Fruit fly (Drosophila melanogaster) whole organism, embryonic: ENCODE measurements around the gene Cdc16.

ENCODE experiments used
- Aef1 ChIP-seq: fragments of 200-800 bp; sonication (Bioruptor generic); IDR thresholded peaks from 3 replicates; pipeline ENCODE4 v1.3.6; 2022; ENCODE audit warnings: missing biosample characterization, missing genetic modification characterization
- Atf3 ChIP-seq: fragments of 200-800 bp; sonication (Bioruptor generic); optimal IDR thresholded peaks from 3 replicates; lab custom pipeline; 2016; ENCODE audit warnings: missing biosample characterization, missing genetic modification characterization
- Atf6 ChIP-seq: fragments of 200-800 bp; sonication (Bioruptor generic); IDR thresholded peaks from 2 replicates; pipeline ENCODE4 v1.3.6; 2022; ENCODE audit warnings: missing biosample characterization, missing genetic modification characterization
- Bdp1 ChIP-seq: fragments of 200-800 bp; sonication (Bioruptor generic); optimal IDR thresholded peaks from 3 replicates; lab custom pipeline; 2016; ENCODE audit warnings: missing biosample characterization, missing genetic modification characterization
- CG11093 ChIP-seq: fragments of 200-800 bp; sonication (Bioruptor generic); IDR thresholded peaks from 3 replicates; pipeline ENCODE4 v1.3.6; 2022; ENCODE audit warnings: missing biosample characterization, missing genetic modification characterization
- CG12299 ChIP-seq: fragments of 200-800 bp; sonication (Bioruptor generic); optimal IDR thresholded peaks from 2 replicates; lab custom pipeline; 2018; ENCODE audit warnings: missing biosample characterization, mild to moderate bottlenecking, missing genetic modification characterization
- CG13424 ChIP-seq: fragments of 200-800 bp; sonication (Bioruptor generic); optimal IDR thresholded peaks from 2 replicates; lab custom pipeline; 2019; ENCODE audit warnings: missing biosample characterization, mild to moderate bottlenecking, missing genetic modification characterization, moderate library complexity
- CG14050 ChIP-seq: fragments of 200-800 bp; sonication (Bioruptor generic); IDR thresholded peaks from 3 replicates; pipeline ENCODE4 v1.3.6; 2022; ENCODE audit warnings: missing biosample characterization, missing genetic modification characterization
- CG17568 ChIP-seq: fragments of 200-800 bp; sonication (Bioruptor generic); optimal IDR thresholded peaks from 2 replicates; lab custom pipeline; 2018; ENCODE audit warnings: missing biosample characterization, mild to moderate bottlenecking, missing genetic modification characterization, moderate library complexity
- CG2129 ChIP-seq: fragments of 200-800 bp; sonication (Bioruptor generic); IDR thresholded peaks from 2 replicates; pipeline ENCODE4 v1.3.6; 2022; ENCODE audit warnings: missing biosample characterization, missing genetic modification characterization; ENCODE audit not compliant: partially characterized antibody
- CG2202 ChIP-seq: fragments of 200-800 bp; sonication (Bioruptor generic); optimal IDR thresholded peaks from 2 replicates; lab custom pipeline; 2018; ENCODE audit warnings: missing biosample characterization, mild to moderate bottlenecking, missing genetic modification characterization
- CG30020 ChIP-seq: fragments of 200-800 bp; optimal IDR thresholded peaks from 2 replicates; lab custom pipeline; 2019; ENCODE audit warnings: missing biosample characterization, mild to moderate bottlenecking, missing genetic modification characterization, moderate library complexity
- CG32532 ChIP-seq: fragments of 200-800 bp; sonication (Bioruptor generic); IDR thresholded peaks from 2 replicates; pipeline ENCODE4 v1.3.6; 2022; ENCODE audit warnings: missing biosample characterization, missing genetic modification characterization
- CG3726 ChIP-seq: fragments of 200-800 bp; sonication (Bioruptor generic); IDR thresholded peaks from 3 replicates; pipeline ENCODE4, ENCODE4 v1.3.6; 2022; ENCODE audit warnings: missing biosample characterization, missing genetic modification characterization
- CG4404 ChIP-seq: fragments of 200-800 bp; sonication (Bioruptor generic); IDR thresholded peaks from 2 replicates; pipeline ENCODE4 v1.3.6; 2022; ENCODE audit warnings: missing biosample characterization, missing genetic modification characterization
- CG4730 ChIP-seq: fragments of 200-800 bp; sonication (Bioruptor generic); IDR thresholded peaks from 2 replicates; pipeline ENCODE4 v1.3.6; 2022; ENCODE audit warnings: missing biosample characterization, missing genetic modification characterization
- CG4820 ChIP-seq: fragments of 200-800 bp; sonication (Bioruptor generic); optimal IDR thresholded peaks from 3 replicates; lab custom pipeline; 2016; ENCODE audit warnings: missing biosample characterization, missing genetic modification characterization
- CG6175 ChIP-seq: fragments of 200-800 bp; sonication (Bioruptor generic); IDR thresholded peaks from 3 replicates; pipeline ENCODE4 v1.3.6; 2022; ENCODE audit warnings: missing biosample characterization, missing genetic modification characterization
- CG6254 ChIP-seq: fragments of 200-800 bp; sonication (Bioruptor generic); optimal IDR thresholded peaks from 3 replicates; lab custom pipeline; 2017; ENCODE audit warnings: mild to moderate bottlenecking, missing biosample characterization, missing genetic modification reagents, missing genetic modification characterization
- CG7839 ChIP-seq: fragments of 200-800 bp; sonication (Bioruptor generic); optimal IDR thresholded peaks from 3 replicates; lab custom pipeline; 2018; ENCODE audit warnings: missing biosample characterization, mild to moderate bottlenecking, missing genetic modification characterization, moderate library complexity
- CG8089 ChIP-seq: fragments of 200-800 bp; sonication (Bioruptor generic); optimal IDR thresholded peaks from 3 replicates; lab custom pipeline; 2016; ENCODE audit warnings: missing biosample characterization, missing genetic modification characterization
- CG9817 ChIP-seq: fragments of 200-800 bp; sonication (Bioruptor generic); optimal IDR thresholded peaks from 2 replicates; lab custom pipeline; 2018; ENCODE audit warnings: missing biosample characterization, mild to moderate bottlenecking, missing genetic modification characterization, moderate library complexity
- Ets97D ChIP-seq: fragments of 200-800 bp; sonication (Bioruptor generic); optimal IDR thresholded peaks from 3 replicates; lab custom pipeline; 2016; ENCODE audit warnings: missing biosample characterization, missing genetic modification characterization
- Hr78 ChIP-seq, 2 experiments: fragments of 200-800 bp in 1 of 2; fragments of >200 bp in 1 of 2; sonication (Bioruptor generic) in 1 of 2; optimal IDR thresholded peaks; 2 replicates each; lab custom pipeline; 2017 to 2019; ENCODE audit warnings: missing biosample characterization in 2 of 2, missing genetic modification characterization in 2 of 2, mild to moderate bottlenecking in 1 of 2, moderate library complexity in 1 of 2
- Max ChIP-seq: fragments of 200-800 bp; sonication (Bioruptor generic); optimal IDR thresholded peaks from 2 replicates; lab custom pipeline; 2016; ENCODE audit warnings: missing biosample characterization, mild to moderate bottlenecking, missing genetic modification characterization
- Med ChIP-seq: fragments of 200-800 bp; sonication (Bioruptor generic); peaks from one replicate; lab custom pipeline; 2016; ENCODE audit warnings: missing biosample characterization, missing genetic modification characterization, mild to moderate bottlenecking, inconsistent platforms, moderate library complexity
- Oli ChIP-seq: fragments of 200-800 bp; sonication (Bioruptor generic); optimal IDR thresholded peaks from 2 replicates; lab custom pipeline; 2018; ENCODE audit warnings: missing biosample characterization, mild to moderate bottlenecking, missing genetic modification characterization, moderate library complexity
- Opbp ChIP-seq: fragments of 200-800 bp; sonication (Bioruptor generic); IDR thresholded peaks from 3 replicates; pipeline ENCODE4 v1.3.6; 2022; ENCODE audit warnings: missing biosample characterization, missing genetic modification characterization; ENCODE audit not compliant: partially characterized antibody
- Pdp1 ChIP-seq, 2 experiments: fragments of 200-800 bp; sonication (Bioruptor generic); optimal IDR thresholded peaks; 3 replicates each; lab custom pipeline; 2016; ENCODE audit warnings: missing biosample characterization in 2 of 2, missing genetic modification characterization in 2 of 2, mild to moderate bottlenecking in 1 of 2, moderate library complexity in 1 of 2
- Ptx1 ChIP-seq: fragments of 200-800 bp; sonication (Bioruptor generic); IDR thresholded peaks from 2 replicates; pipeline ENCODE4 v1.3.6; 2022; ENCODE audit warnings: missing biosample characterization, missing genetic modification characterization
- Rx ChIP-seq: fragments of 200-800 bp; sonication (Bioruptor generic); IDR thresholded peaks from 2 replicates; pipeline ENCODE4 v1.3.6; 2022; ENCODE audit warnings: missing biosample characterization, missing genetic modification characterization
- Scr ChIP-seq: fragments of 200-800 bp; sonication (Bioruptor generic); IDR thresholded peaks from 2 replicates; pipeline ENCODE4 v1.3.6; 2022; ENCODE audit warnings: missing biosample characterization, missing genetic modification characterization; ENCODE audit not compliant: partially characterized antibody
- Side ChIP-seq: fragments of 200-800 bp; sonication (Bioruptor generic); optimal IDR thresholded peaks from 2 replicates; lab custom pipeline; 2016; ENCODE audit warnings: missing biosample characterization, missing genetic modification characterization
- Spps ChIP-seq: fragments of 200-800 bp; sonication (Bioruptor generic); optimal IDR thresholded peaks from 2 replicates; lab custom pipeline; 2018; ENCODE audit warnings: missing biosample characterization, mild to moderate bottlenecking, missing genetic modification characterization
- Sry-δ ChIP-seq: fragments of 200-800 bp; sonication (Bioruptor generic); optimal IDR thresholded peaks from 2 replicates; lab custom pipeline; 2016; ENCODE audit warnings: missing biosample characterization, missing genetic modification characterization
- Tbp ChIP-seq: fragments of >200 bp; optimal IDR thresholded peaks from 2 replicates; lab custom pipeline; 2018; ENCODE audit warnings: missing biosample characterization, missing genetic modification characterization
- Xbp1 ChIP-seq: fragments of 200-800 bp; sonication (Bioruptor generic); optimal IDR thresholded peaks from 3 replicates; lab custom pipeline; 2016; ENCODE audit warnings: missing biosample characterization, mild to moderate bottlenecking, missing genetic modification characterization
- ap ChIP-seq: fragments of 200-800 bp; sonication (Bioruptor generic); IDR thresholded peaks from 2 replicates; pipeline ENCODE4 v1.3.6; 2022; ENCODE audit warnings: missing biosample characterization, missing genetic modification characterization
- corto ChIP-seq: fragments of 200-800 bp; sonication (Bioruptor generic); optimal IDR thresholded peaks from 2 replicates; lab custom pipeline; 2016; ENCODE audit warnings: missing biosample characterization, mild to moderate bottlenecking, missing genetic modification characterization, moderate library complexity
- emc ChIP-seq: fragments of 200-800 bp; sonication (Bioruptor generic); optimal IDR thresholded peaks from 2 replicates; lab custom pipeline; 2016; ENCODE audit warnings: missing biosample characterization, missing genetic modification characterization
- ems ChIP-seq: fragments of 200-800 bp; sonication (Bioruptor generic); optimal IDR thresholded peaks from 3 replicates; lab custom pipeline; 2016; ENCODE audit warnings: missing biosample characterization, missing genetic modification characterization
- gsb-n ChIP-seq: fragments of 200-800 bp; sonication (Bioruptor generic); optimal IDR thresholded peaks from 3 replicates; lab custom pipeline; 2018; ENCODE audit warnings: missing biosample characterization, mild to moderate bottlenecking, missing genetic modification characterization
- h ChIP-seq: fragments of >200 bp; optimal IDR thresholded peaks from 2 replicates; lab custom pipeline; 2017
- kah ChIP-seq: fragments of 200-800 bp; sonication (Bioruptor generic); optimal IDR thresholded peaks from 2 replicates; lab custom pipeline; 2018; ENCODE audit warnings: missing biosample characterization, mild to moderate bottlenecking, missing genetic modification characterization
- lbe ChIP-seq: fragments of 200-800 bp; sonication (Bioruptor generic); optimal IDR thresholded peaks from 2 replicates; lab custom pipeline; 2016; ENCODE audit warnings: missing biosample characterization, mild to moderate bottlenecking, missing genetic modification characterization
- lilli ChIP-seq: fragments of 200-800 bp; sonication (Bioruptor generic); optimal IDR thresholded peaks from 3 replicates; lab custom pipeline; 2016; ENCODE audit warnings: missing biosample characterization, missing genetic modification characterization
- pho ChIP-seq: fragments of 200-800 bp; sonication (Bioruptor generic); optimal IDR thresholded peaks from 2 replicates; lab custom pipeline; 2016; ENCODE audit warnings: missing biosample characterization, missing genetic modification characterization
- sob ChIP-seq: fragments of 200-800 bp; sonication (Bioruptor generic); IDR thresholded peaks from 2 replicates; pipeline ENCODE4 v1.3.6; 2022; ENCODE audit warnings: missing biosample characterization, missing genetic modification characterization
- ssp ChIP-seq: fragments of 200-800 bp; sonication (Bioruptor generic); IDR thresholded peaks from 2 replicates; pipeline ENCODE4 v1.3.6; 2022; ENCODE audit warnings: missing biosample characterization, missing genetic modification characterization
- vvl ChIP-seq: fragments of 200-800 bp; sonication (Bioruptor generic); IDR thresholded peaks from 2 replicates; pipeline ENCODE4 v1.3.6; 2022; ENCODE audit warnings: missing biosample characterization, missing genetic modification characterization

Gene Cdc16

dm6 chr3R:23239934-23240632 is 40.9 kb upstream of the Cdc16 start (continued):
- TF ChIP-seq sob (peak; percentile 66), CG8089 (no peak), Ptx1 (peak; percentile 78), CG12299 (peak; percentile 25), CG14050 (GFP tag; lab: Robert Waterston, UW) (peak; percentile 48), lbe (GFP tag; lab: Kevin White, UChicago) (no peak), CG2202 (no peak), ems (peak; percentile 31), CG4404 (GFP tag; lab: Robert Waterston, UW) (peak; percentile 30; the same call in 1 of the 2 replicates), Scr (GFP tag; lab: Robert Waterston, UW) (no peak), CG9817 (tag; lab: Kevin White, UChicago) (peak; percentile 48), Pdp1 (GFP tag; optimal IDR thresholded peaks at IDR 0.05; lab: Kevin White, UChicago) (peak in 1 of 2 experiments; percentile 65), Aef1 (peak; percentile 61), CG6175 (GFP tag; lab: Robert Waterston, UW) (no peak), CG4820 (peak; percentile 32), vvl (GFP tag; lab: Robert Waterston, UW) (peak; percentile 79), Xbp1 (peak; percentile 57), lilli (GFP tag; lab: Kevin White, UChicago) (peak; percentile 65), CG3726 (GFP tag; lab: Robert Waterston, UW) (0 out of 3 replicates have a peak, but pooled peaks have one; percentile 52), Tbp (GFP tag; lab: Kevin White, UChicago) (no peak), Med (GFP tag; lab: Kevin White, UChicago) (peak; percentile 93), CG11093 (GFP tag; lab: Robert Waterston, UW) (peak; percentile 56; the same call in 1 of the 3 replicates), CG6254 (peak; percentile 13), CG17568 (GFP tag; lab: Kevin White, UChicago) (no peak), Atf3 (GFP tag; lab: Kevin White, UChicago) (no peak), Bdp1 (GFP tag; lab: Kevin White, UChicago) (no peak), CG13424 (tag; lab: Kevin White, UChicago) (peak; percentile 58), Spps (tag; lab: Kevin White, UChicago) (peak; percentile 16), CG30020 (tag; lab: Kevin White, UChicago) (no peak), ssp (GFP tag; lab: Robert Waterston, UW) (peak; percentile 49), Sry-δ (GFP tag; lab: Kevin White, UChicago) (peak; percentile 11), pho (peak; percentile 52), Oli (tag; lab: Kevin White, UChicago) (peak; percentile 49), gsb-n (peak; percentile 11), ap (GFP tag; lab: Robert Waterston, UW) (0 out of 2 replicates have a peak, but pooled peaks have one; percentile 22), kah (no peak), CG32532 (GFP tag; lab: Robert Waterston, UW) (peak; percentile 72), Side (GFP tag; lab: Kevin White, UChicago) (peak; percentile 64), h (no peak), Opbp (GFP tag; lab: Robert Waterston, UW) (no peak), Rx (peak; percentile 15; the same call in 1 of the 2 replicates), Atf6 (peak; percentile 78), corto (no peak), Max (GFP tag; lab: Kevin White, UChicago) (no peak), Hr78 (GFP tag; optimal IDR thresholded peaks at IDR 0.05; lab: Kevin White, UChicago) (no peak), CG2129 (GFP tag; lab: Robert Waterston, UW) (no peak), Ets97D (peak; percentile 27), emc (peak; percentile 35), CG4730 (GFP tag; lab: Robert Waterston, UW) (peak; percentile 62), CG7839 (tag; lab: Kevin White, UChicago) (peak; percentile 87)
